Worm (Caenorhabditis elegans) whole organism, late embryonic: ENCODE measurements around the gene F46F2.5.

ENCODE experiments used
- C08G9.2 ChIP-seq: sonication (generic microtip); optimal IDR thresholded peaks from 2 replicates; lab custom pipeline; 2016; ENCODE audit warnings: mild to moderate bottlenecking, missing genetic modification characterization, moderate library complexity, missing compliant biosample characterization
- ceh-24 ChIP-seq: sonication (generic microtip); optimal IDR thresholded peaks from 2 replicates; lab custom pipeline; 2016; ENCODE audit warnings: mild to moderate bottlenecking, missing genetic modification characterization, missing compliant biosample characterization
- che-1 ChIP-seq: sonication (generic microtip); optimal IDR thresholded peaks from 2 replicates; lab custom pipeline; 2016; ENCODE audit warnings: mild to moderate bottlenecking, missing genetic modification characterization, missing compliant biosample characterization
- gmeb-2 ChIP-seq: sonication (generic microtip); optimal IDR thresholded peaks from 2 replicates; lab custom pipeline; 2016; ENCODE audit warnings: missing genetic modification characterization, inconsistent platforms, missing compliant biosample characterization
- hlh-30 ChIP-seq: sonication (generic microtip); optimal IDR thresholded peaks from 2 replicates; lab custom pipeline; 2017; ENCODE audit warnings: antibody characterized with exemption, missing genetic modification characterization, missing compliant biosample characterization; ENCODE audit not compliant: insufficient read depth
- hlh-8 ChIP-seq: sonication (generic microtip); optimal IDR thresholded peaks from 2 replicates; lab custom pipeline; 2016; ENCODE audit warnings: missing genotype, missing genetic modification characterization, missing compliant biosample characterization
- nhr-11 ChIP-seq: fragments of 150-350 bp; optimal IDR thresholded peaks from 2 replicates; lab custom pipeline; 2014; ENCODE audit warnings: missing biosample characterization, missing genetic modification characterization
- pax-1 ChIP-seq: fragments of 150-350 bp; optimal IDR thresholded peaks from 2 replicates; lab custom pipeline; 2014; ENCODE audit warnings: missing biosample characterization, missing genetic modification characterization
- pha-4 ChIP-seq: fragments of 150-350 bp; optimal IDR thresholded peaks from 2 replicates; lab custom pipeline; 2018; ENCODE audit warnings: missing biosample characterization, missing genetic modification reagents, missing genetic modification characterization
- pros-1 ChIP-seq: fragments of 150-350 bp; optimal IDR thresholded peaks from 2 replicates; lab custom pipeline; 2014; ENCODE audit warnings: missing biosample characterization, missing genetic modification reagents, missing genetic modification characterization
- tbx-2 ChIP-seq: sonication (generic microtip); optimal IDR thresholded peaks from 2 replicates; lab custom pipeline; 2016; ENCODE audit warnings: missing genetic modification characterization, missing compliant biosample characterization

- TF ChIP-seq pros-1 (tag; lab: Kevin White, UChicago) = no peak
- no peak for TF ChIP-seq ceh-24 (tag; lab: Kevin White, UChicago)
- no peak for TF ChIP-seq nhr-11
- no peak for TF ChIP-seq hlh-30 (tag; lab: Kevin White, UChicago)
- no peak for TF ChIP-seq che-1 (tag; lab: Kevin White, UChicago)
- no peak for TF ChIP-seq pax-1 (tag; lab: Kevin White, UChicago)
- no peak for TF ChIP-seq hlh-8 (tag; lab: Kevin White, UChicago)
- no peak for TF ChIP-seq C08G9.2
- TF ChIP-seq tbx-2 (tag; lab: Kevin White, UChicago) = no peak
- no peak for TF ChIP-seq gmeb-2 (tag; lab: Kevin White, UChicago)
- no peak for TF ChIP-seq pha-4 (tag; lab: Kevin White, UChicago)
Observed at ce11 chrX:15280318-15280717, 17.8 kb downstream of the F46F2.5 start.
